Worm (Caenorhabditis elegans) whole organism, early embryonic: ENCODE measurements around the gene fbxa-184.

ENCODE experiments used
- B0310.2 ChIP-seq: sonication (generic microtip); optimal IDR thresholded peaks from 2 replicates; lab custom pipeline; 2016; ENCODE audit warnings: mild to moderate bottlenecking, missing genetic modification characterization, missing compliant biosample characterization
- aly-1 ChIP-seq: sonication (generic microtip); optimal IDR thresholded peaks from 2 replicates; lab custom pipeline; 2016; ENCODE audit warnings: missing genetic modification characterization, missing compliant biosample characterization
- ama-1 ChIP-seq: fragments of 150-350 bp; optimal IDR thresholded peaks from 2 replicates; lab custom pipeline; 2014
- ceh-36 ChIP-seq: sonication (generic microtip); optimal IDR thresholded peaks from 2 replicates; lab custom pipeline; 2016; ENCODE audit warnings: missing genetic modification characterization, inconsistent platforms, missing compliant biosample characterization
- ets-7 ChIP-seq: sonication (generic microtip); optimal IDR thresholded peaks from 2 replicates; lab custom pipeline; 2016; ENCODE audit warnings: missing genotype, missing genetic modification characterization, missing compliant biosample characterization
- flt-1 ChIP-seq: fragments of 200-800 bp; sonication (Bioruptor generic); IDR thresholded peaks from 2 replicates; pipeline ENCODE4 v1.3.6; 2022; ENCODE audit warnings: missing genetic modification characterization, missing compliant biosample characterization
- hmbx-1 ChIP-seq: sonication (generic microtip); optimal IDR thresholded peaks from 2 replicates; lab custom pipeline; 2016; ENCODE audit warnings: mild to moderate bottlenecking, missing genetic modification characterization, missing compliant biosample characterization
- hmg-4 ChIP-seq: fragments of 200-800 bp; sonication (Bioruptor generic); optimal IDR thresholded peaks from 2 replicates; lab custom pipeline; 2018; ENCODE audit warnings: mild to moderate bottlenecking, missing genetic modification characterization, missing compliant biosample characterization
- hnd-1 ChIP-seq: sonication (generic microtip); optimal IDR thresholded peaks from 2 replicates; lab custom pipeline; 2016; ENCODE audit warnings: missing genetic modification characterization, missing compliant biosample characterization
- pes-1 ChIP-seq: fragments of 200-800 bp; sonication (Bioruptor generic); IDR thresholded peaks from 2 replicates; pipeline ENCODE4 v1.3.6; 2022; ENCODE audit warnings: missing genetic modification reagents, missing genetic modification characterization, missing compliant biosample characterization
- scrt-1 ChIP-seq: fragments of 200-800 bp; sonication (Bioruptor generic); IDR thresholded peaks from 2 replicates; pipeline ENCODE4 v1.3.6; 2022; ENCODE audit warnings: missing genetic modification characterization, missing compliant biosample characterization
- sea-1 ChIP-seq: fragments of 200-800 bp; sonication (Bioruptor generic); conservative IDR thresholded peaks from 2 replicates; pipeline ENCODE4 v1.3.6; 2022; ENCODE audit warnings: missing genetic modification characterization, missing compliant biosample characterization

- TF ChIP-seq sea-1, result no peak
- no peak for TF ChIP-seq B0310.2
- TF ChIP-seq hmbx-1 (tag; lab: Kevin White, UChicago), result no peak
- no peak for TF ChIP-seq ceh-36
- no peak for TF ChIP-seq ets-7
- no peak for TF ChIP-seq ama-1 (lab: Kevin White, UChicago)
- no peak for TF ChIP-seq scrt-1 (GFP tag; lab: Robert Waterston, UW)
- TF ChIP-seq hnd-1 (tag; lab: Kevin White, UChicago), result no peak
- no peak for TF ChIP-seq flt-1
- TF ChIP-seq hmg-4, result no peak
- no peak for TF ChIP-seq pes-1 (GFP tag; lab: Robert Waterston, UW)
- no peak for TF ChIP-seq aly-1 (tag; lab: Kevin White, UChicago)
These were observed 25.1 kb downstream of the fbxa-184 start for ce11 chrII:1735145-1735544.
